Fruit fly (Drosophila melanogaster) whole organism, prepupa: ENCODE measurements around the gene ZnT35C.

Experiments used
- Blimp-1 ChIP-seq: fragments of 200-800 bp; sonication (Bioruptor generic); optimal IDR thresholded peaks from 3 replicates; lab custom pipeline; 2017; ENCODE audit warnings: missing biosample characterization, missing genetic modification characterization, mild to moderate bottlenecking, moderate library complexity, missing genetic modification reagents
- CG10631 ChIP-seq: fragments of 200-800 bp; sonication (Bioruptor generic); optimal IDR thresholded peaks from 2 replicates; lab custom pipeline; 2016; ENCODE audit warnings: missing biosample characterization, missing genetic modification characterization
- CG10669 ChIP-seq: fragments of 200-800 bp; sonication (Bioruptor generic); optimal IDR thresholded peaks from 3 replicates; lab custom pipeline; 2018; ENCODE audit warnings: missing biosample characterization, mild to moderate bottlenecking, missing genetic modification characterization, moderate library complexity
- CG11294 ChIP-seq: fragments of 200-800 bp; sonication (Bioruptor generic); IDR thresholded peaks from 2 replicates; pipeline ENCODE4 v1.3.6; 2022; ENCODE audit warnings: missing biosample characterization, missing genetic modification characterization
- CG11762 ChIP-seq: fragments of 200-800 bp; sonication (Bioruptor generic); optimal IDR thresholded peaks from 3 replicates; lab custom pipeline; 2016; ENCODE audit warnings: missing biosample characterization, missing genetic modification characterization; ENCODE audit not compliant: insufficient read depth
- CG3032 ChIP-seq: fragments of 200-800 bp; optimal IDR thresholded peaks from 2 replicates; lab custom pipeline; 2019; ENCODE audit warnings: missing biosample characterization, mild to moderate bottlenecking, missing genetic modification characterization, moderate library complexity
- CG31627 ChIP-seq: fragments of 200-800 bp; sonication (Bioruptor generic); optimal IDR thresholded peaks from 3 replicates; lab custom pipeline; 2016; ENCODE audit warnings: missing biosample characterization, missing genetic modification characterization
- CG32006 ChIP-seq: fragments of 200-800 bp; sonication (Bioruptor generic); optimal IDR thresholded peaks from 3 replicates; lab custom pipeline; 2017; ENCODE audit warnings: missing biosample characterization, mild to moderate bottlenecking, missing genetic modification characterization
- CG34406 ChIP-seq: fragments of 200-800 bp; sonication (Bioruptor generic); optimal IDR thresholded peaks from 3 replicates; lab custom pipeline; 2016; ENCODE audit warnings: missing biosample characterization, missing genetic modification characterization
- CG3919 ChIP-seq: fragments of 200-800 bp; sonication (Bioruptor generic); optimal IDR thresholded peaks from 3 replicates; lab custom pipeline; 2016; ENCODE audit warnings: missing biosample characterization, missing genetic modification characterization
- CG4318 ChIP-seq: fragments of 200-800 bp; sonication (Bioruptor generic); optimal IDR thresholded peaks from 3 replicates; lab custom pipeline; 2017; ENCODE audit warnings: missing biosample characterization, mild to moderate bottlenecking, missing genetic modification characterization
- CG6163 ChIP-seq: fragments of 200-800 bp; sonication (Bioruptor generic); IDR thresholded peaks from 3 replicates; pipeline ENCODE4 v1.3.6; 2022; ENCODE audit warnings: missing biosample characterization, missing genetic modification characterization
- CG6276 ChIP-seq: fragments of 200-800 bp; sonication (Bioruptor generic); optimal IDR thresholded peaks from 2 replicates; lab custom pipeline; 2017; ENCODE audit warnings: missing biosample characterization, mild to moderate bottlenecking, missing genetic modification characterization
- CG6792 ChIP-seq: fragments of 200-800 bp; sonication (Bioruptor generic); optimal IDR thresholded peaks from 3 replicates; lab custom pipeline; 2016; ENCODE audit warnings: missing biosample characterization, missing genetic modification characterization
- CG7368 ChIP-seq: fragments of 200-800 bp; sonication (Bioruptor generic); optimal IDR thresholded peaks from 3 replicates; lab custom pipeline; 2016; ENCODE audit warnings: missing biosample characterization, missing genetic modification characterization
- CG9139 ChIP-seq: fragments of 200-800 bp; sonication (Bioruptor generic); optimal IDR thresholded peaks from 3 replicates; lab custom pipeline; 2017; ENCODE audit warnings: missing biosample characterization, mild to moderate bottlenecking, missing genetic modification characterization
- Eip75B ChIP-seq: fragments of 200-800 bp; sonication (Bioruptor generic); optimal IDR thresholded peaks from 3 replicates; lab custom pipeline; 2016; ENCODE audit warnings: missing biosample characterization, missing genetic modification characterization
- Eip78C ChIP-seq: fragments of 200-800 bp; sonication (Bioruptor generic); peaks from one replicate; lab custom pipeline; 2016; ENCODE audit warnings: missing biosample characterization, missing genetic modification characterization
- Ets21C ChIP-seq: fragments of 200-800 bp; sonication (Bioruptor generic); optimal IDR thresholded peaks from 3 replicates; lab custom pipeline; 2016; ENCODE audit warnings: missing biosample characterization, missing genetic modification characterization
- Ets96B ChIP-seq: fragments of 200-800 bp; optimal IDR thresholded peaks from 2 replicates; lab custom pipeline; 2019; ENCODE audit warnings: missing biosample characterization, mild to moderate bottlenecking, missing genetic modification characterization, moderate library complexity
- Gug ChIP-seq: fragments of 200-800 bp; sonication (Bioruptor generic); IDR thresholded peaks from 2 replicates; pipeline ENCODE4 v1.3.6; 2022; ENCODE audit warnings: missing biosample characterization, missing genetic modification characterization
- Hr38 ChIP-seq: sonication (Bioruptor generic); optimal IDR thresholded peaks from 2 replicates; lab custom pipeline; 2016; ENCODE audit warnings: missing biosample characterization, missing genetic modification characterization
- Hr4 ChIP-seq: fragments of 200-800 bp; sonication (Bioruptor generic); optimal IDR thresholded peaks from 3 replicates; lab custom pipeline; 2016; ENCODE audit warnings: missing biosample characterization, missing genetic modification characterization
- OdsH ChIP-seq: fragments of 200-800 bp; sonication (Bioruptor generic); optimal IDR thresholded peaks from 3 replicates; lab custom pipeline; 2016; ENCODE audit warnings: missing biosample characterization, missing genetic modification characterization
- Smox ChIP-seq: fragments of 200-800 bp; sonication (Bioruptor generic); optimal IDR thresholded peaks from 3 replicates; lab custom pipeline; 2016; ENCODE audit warnings: missing biosample characterization, missing genetic modification characterization
- Sox102F ChIP-seq: fragments of 200-800 bp; sonication (Bioruptor generic); optimal IDR thresholded peaks from 2 replicates; lab custom pipeline; 2016; ENCODE audit warnings: missing biosample characterization, mild to moderate bottlenecking, missing genetic modification characterization
- Sox14 ChIP-seq: fragments of 200-800 bp; sonication (Bioruptor generic); optimal IDR thresholded peaks from 3 replicates; lab custom pipeline; 2016; ENCODE audit warnings: missing biosample characterization, missing genetic modification characterization
- achi ChIP-seq: fragments of 200-800 bp; sonication (Bioruptor generic); optimal IDR thresholded peaks from 3 replicates; lab custom pipeline; 2016; ENCODE audit warnings: missing biosample characterization, missing genetic modification characterization
- acj6 ChIP-seq: fragments of 200-800 bp; sonication (Bioruptor generic); optimal IDR thresholded peaks from 3 replicates; lab custom pipeline; 2016; ENCODE audit warnings: missing biosample characterization, missing genetic modification characterization
- cyc ChIP-seq: fragments of 200-800 bp; sonication (Bioruptor generic); optimal IDR thresholded peaks from 3 replicates; lab custom pipeline; 2016; ENCODE audit warnings: missing biosample characterization, missing genetic modification characterization
- eg ChIP-seq: fragments of 200-800 bp; sonication (Bioruptor generic); IDR thresholded peaks from 3 replicates; pipeline ENCODE4 v1.3.6; 2022; ENCODE audit warnings: missing biosample characterization, missing genetic modification characterization
- esn ChIP-seq: fragments of 200-800 bp; sonication (Bioruptor generic); optimal IDR thresholded peaks from 2 replicates; lab custom pipeline; 2016; ENCODE audit warnings: missing biosample characterization, mild to moderate bottlenecking, missing genetic modification characterization, moderate library complexity
- fd85E ChIP-seq: fragments of 200-800 bp; sonication (Bioruptor generic); optimal IDR thresholded peaks from 3 replicates; lab custom pipeline; 2016; ENCODE audit warnings: missing biosample characterization, missing genetic modification characterization
- fkh ChIP-seq: fragments of 200-800 bp; sonication (Bioruptor generic); optimal IDR thresholded peaks from 3 replicates; lab custom pipeline; 2017; ENCODE audit warnings: missing biosample characterization, mild to moderate bottlenecking, missing genetic modification characterization, moderate library complexity
- net ChIP-seq: fragments of 200-800 bp; sonication (Bioruptor generic); optimal IDR thresholded peaks from 3 replicates; lab custom pipeline; 2016; ENCODE audit warnings: missing biosample characterization, missing genetic modification characterization
- salr ChIP-seq, 2 experiments: fragments of 200-800 bp; sonication (Bioruptor generic); optimal IDR thresholded peaks; 3 replicates each; lab custom pipeline; 2016 to 2018; ENCODE audit warnings: missing biosample characterization in 2 of 2, missing genetic modification characterization in 2 of 2, mild to moderate bottlenecking in 1 of 2
- spab ChIP-seq: fragments of 200-800 bp; sonication (Bioruptor generic); optimal IDR thresholded peaks from 2 replicates; lab custom pipeline; 2017; ENCODE audit warnings: missing biosample characterization, mild to moderate bottlenecking, missing genetic modification characterization, missing genetic modification reagents
- ss ChIP-seq, 2 experiments: fragments of 200-800 bp; sonication (Bioruptor generic); optimal IDR thresholded peaks; 2 replicates in 1 of 2; 3 replicates in 1 of 2; lab custom pipeline; 2017 to 2018; ENCODE audit warnings: mild to moderate bottlenecking in 2 of 2, missing biosample characterization in 2 of 2, missing genetic modification characterization in 2 of 2, moderate library complexity in 1 of 2
- svp ChIP-seq: fragments of 200-800 bp; sonication (Bioruptor generic); peaks from one replicate; lab custom pipeline; 2016; ENCODE audit warnings: missing biosample characterization, missing genetic modification characterization
- vri ChIP-seq: fragments of 200-800 bp; sonication (Bioruptor generic); optimal IDR thresholded peaks from 3 replicates; lab custom pipeline; 2016; ENCODE audit warnings: missing biosample characterization, mild to moderate bottlenecking, missing genetic modification characterization

Gene ZnT35C

DNA sequence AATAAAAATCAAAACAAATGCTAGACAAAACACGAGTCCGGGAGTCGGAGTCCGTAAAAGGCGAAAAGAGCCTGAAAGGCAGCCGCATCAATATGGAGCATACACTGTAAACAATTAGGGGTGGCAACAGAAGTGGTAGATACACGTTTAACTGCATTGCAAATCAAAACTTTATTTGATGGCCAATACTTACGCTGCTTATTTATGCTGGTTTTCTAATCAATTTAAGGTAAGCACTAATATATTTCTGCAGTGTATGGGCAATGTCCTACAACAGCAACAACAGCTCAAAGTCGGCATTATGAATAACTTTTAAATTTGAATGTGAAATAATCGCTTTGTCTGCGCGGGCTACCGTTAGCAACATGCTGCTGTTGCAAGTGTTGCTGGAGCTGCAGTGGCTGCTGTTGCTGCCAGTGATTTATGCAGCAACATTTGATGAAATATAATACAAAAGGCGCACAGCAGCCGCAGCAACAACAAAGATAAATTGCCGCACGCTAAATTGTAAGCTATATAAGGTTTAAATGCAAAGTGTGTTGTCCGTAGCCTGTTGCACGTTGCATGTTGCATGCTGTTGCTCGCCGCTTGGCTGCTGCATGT lies 26.1 kb upstream of the ZnT35C start (continued):
- TF ChIP-seq Sox14, result no peak
- peak; percentile 70 for TF ChIP-seq Eip78C (GFP tag; lab: Kevin White, UChicago)
- no peak for TF ChIP-seq CG7368 (GFP tag; lab: Kevin White, UChicago)
- TF ChIP-seq Smox (GFP tag; lab: Kevin White, UChicago), result no peak
- peak; percentile 17 for TF ChIP-seq cyc (GFP tag; lab: Kevin White, UChicago)
- TF ChIP-seq CG6163 (GFP tag; lab: Robert Waterston, UW), result peak; percentile 34; the same call in 1 of the 3 replicates
- no peak for TF ChIP-seq spab (GFP tag; lab: Kevin White, UChicago)
- TF ChIP-seq CG4318 (GFP tag; lab: Kevin White, UChicago), result no peak
- no peak for TF ChIP-seq CG6792 (GFP tag; lab: Kevin White, UChicago)
- TF ChIP-seq, all 60 proteins: peak for 25

DNA sequence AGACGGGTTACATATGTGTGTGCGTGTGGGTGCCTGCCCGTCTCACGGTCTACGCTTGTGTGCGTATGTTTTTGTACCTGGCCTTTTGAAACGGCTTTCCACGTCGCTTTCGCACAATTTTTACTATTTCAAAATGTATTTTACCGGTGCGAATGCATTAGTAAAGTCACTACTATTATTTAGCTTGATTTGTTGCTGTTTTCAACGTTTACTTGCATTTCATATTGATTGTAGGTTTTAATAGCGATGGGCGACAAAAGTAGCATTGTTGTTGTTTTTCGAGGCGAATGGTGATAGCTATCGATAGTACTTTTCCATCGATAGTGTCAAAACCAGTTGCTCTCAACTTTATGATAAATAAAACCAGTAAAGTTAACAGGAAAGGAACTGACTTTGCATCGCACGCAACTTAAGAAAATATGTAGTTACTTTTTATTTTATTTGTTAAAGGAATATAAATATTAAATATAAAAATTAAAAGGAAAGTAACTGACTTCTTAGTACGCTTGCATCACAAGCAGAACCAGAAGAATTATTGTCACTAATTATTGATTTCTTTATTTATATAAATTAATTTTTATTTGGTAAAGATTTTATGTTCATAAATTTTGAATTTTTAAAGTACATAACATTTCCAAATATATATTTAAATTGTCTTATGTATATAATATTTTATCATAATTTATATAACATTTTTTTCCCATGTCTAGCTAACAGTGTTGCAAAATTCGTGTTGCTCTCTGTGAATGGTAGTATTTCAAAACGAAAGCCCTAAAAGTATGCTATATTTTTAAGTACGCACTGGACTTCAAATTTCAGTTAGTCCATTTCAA lies 24.5 kb upstream of the ZnT35C start, which contains the start of gene Cul3:
Gene Cul3 (minus strand): TSS at position 268 of the 833 bp plus-strand sequence.
- no peak for TF ChIP-seq Sox102F (GFP tag; lab: Kevin White, UChicago)
- TF ChIP-seq CG6276, result no peak
- no peak for TF ChIP-seq fd85E
- peak; percentile 29 for TF ChIP-seq CG32006 (GFP tag; lab: Kevin White, UChicago)
- no peak for TF ChIP-seq Eip75B (GFP tag; lab: Kevin White, UChicago)
- no peak for TF ChIP-seq CG31627 (GFP tag; lab: Kevin White, UChicago)
- TF ChIP-seq CG34406 (GFP tag; lab: Kevin White, UChicago), result no peak
- TF ChIP-seq Hr38, result no peak
- TF ChIP-seq net, result no peak
- TF ChIP-seq CG3032, result peak; percentile 46
- no peak for TF ChIP-seq eg (GFP tag; lab: Robert Waterston, UW)
- TF ChIP-seq acj6 (GFP tag; lab: Kevin White, UChicago), result peak; percentile 6
- TF ChIP-seq CG9139 (GFP tag; lab: Kevin White, UChicago), result no peak
- TF ChIP-seq achi (GFP tag; lab: Kevin White, UChicago), result no peak
- peak; percentile 66 for TF ChIP-seq Eip78C (GFP tag; lab: Kevin White, UChicago)
- TF ChIP-seq OdsH (GFP tag; lab: Kevin White, UChicago), result peak; percentile 3
- peak; percentile 9 for TF ChIP-seq fkh (GFP tag; lab: Kevin White, UChicago)
- TF ChIP-seq Smox (GFP tag; lab: Kevin White, UChicago), result no peak
- TF ChIP-seq CG6792 (GFP tag; lab: Kevin White, UChicago), result no peak
- peak; percentile 51 for TF ChIP-seq CG10631 (GFP tag; lab: Kevin White, UChicago)
- TF ChIP-seq Gug (GFP tag; lab: Robert Waterston, UW), result no peak
- no peak for TF ChIP-seq CG10669
- TF ChIP-seq Sox14, result peak; percentile 6
- no peak for TF ChIP-seq vri
- no peak for TF ChIP-seq Hr4 (GFP tag; lab: Kevin White, UChicago)
- TF ChIP-seq CG11294 (GFP tag; lab: Robert Waterston, UW), result no peak
- no peak for TF ChIP-seq Ets21C
- no peak for TF ChIP-seq CG4318 (GFP tag; lab: Kevin White, UChicago)
- TF ChIP-seq svp (GFP tag; lab: Kevin White, UChicago), result peak; percentile 35
- peak in 1 of 2 experiments; percentile 39 for TF ChIP-seq salr (GFP tag; optimal IDR thresholded peaks at IDR 0.05; lab: Kevin White, UChicago)
- peak; percentile 17 for TF ChIP-seq esn (GFP tag; lab: Kevin White, UChicago)
- no peak for TF ChIP-seq CG11762
- no peak for TF ChIP-seq CG6163 (GFP tag; lab: Robert Waterston, UW)
- TF ChIP-seq CG3919, result no peak
- TF ChIP-seq ss (GFP tag; optimal IDR thresholded peaks at IDR 0.05; lab: Kevin White, UChicago), result no peak
- TF ChIP-seq Ets96B (tag; lab: Kevin White, UChicago), result no peak
- no peak for TF ChIP-seq Blimp-1 (GFP tag; lab: Kevin White, UChicago)
